Fruit fly (Drosophila melanogaster) whole organism, embryonic: Measurements from ENCODE around the gene Cyp4d14.

ENCODE experiments used
- Abd-B ChIP-seq: fragments of 200-800 bp; sonication (Bioruptor generic); optimal IDR thresholded peaks from 2 replicates; lab custom pipeline; 2018; ENCODE audit warnings: missing biosample characterization, mild to moderate bottlenecking, missing genetic modification characterization, moderate library complexity
- Asciz ChIP-seq: fragments of 200-800 bp; sonication (Bioruptor generic); optimal IDR thresholded peaks from 2 replicates; lab custom pipeline; 2017; ENCODE audit warnings: missing biosample characterization, mild to moderate bottlenecking, missing genetic modification characterization, missing genetic modification reagents
- CG10209 ChIP-seq: fragments of 200-800 bp; sonication (Bioruptor generic); optimal IDR thresholded peaks from 3 replicates; lab custom pipeline; 2017; ENCODE audit warnings: missing biosample characterization, mild to moderate bottlenecking, missing genetic modification characterization, missing genetic modification reagents
- CG10267 ChIP-seq: fragments of 200-800 bp; sonication (Bioruptor generic); optimal IDR thresholded peaks from 2 replicates; lab custom pipeline; 2018; ENCODE audit warnings: missing biosample characterization, mild to moderate bottlenecking, missing genetic modification characterization, moderate library complexity
- CG10959 ChIP-seq: fragments of 200-800 bp; sonication (Bioruptor generic); IDR thresholded peaks from 2 replicates; pipeline ENCODE4 v1.3.6; 2022; ENCODE audit warnings: missing biosample characterization, missing genetic modification characterization
- CG11093 ChIP-seq: fragments of 200-800 bp; sonication (Bioruptor generic); IDR thresholded peaks from 3 replicates; pipeline ENCODE4 v1.3.6; 2022; ENCODE audit warnings: missing biosample characterization, missing genetic modification characterization
- CG14441 ChIP-seq: fragments of 200-800 bp; sonication (Bioruptor generic); IDR thresholded peaks from 2 replicates; pipeline ENCODE4 v1.3.6; 2022; ENCODE audit warnings: missing biosample characterization, missing genetic modification characterization
- CG15269 ChIP-seq: fragments of 200-800 bp; sonication (Bioruptor generic); optimal IDR thresholded peaks from 2 replicates; lab custom pipeline; 2018; ENCODE audit warnings: missing biosample characterization, mild to moderate bottlenecking, missing genetic modification characterization, moderate library complexity
- CG1602 ChIP-seq: fragments of 200-800 bp; sonication (Bioruptor generic); optimal IDR thresholded peaks from 3 replicates; lab custom pipeline; 2016; ENCODE audit warnings: missing biosample characterization, missing genetic modification characterization
- CG1603 ChIP-seq: fragments of 200-800 bp; sonication (Bioruptor generic); optimal IDR thresholded peaks from 2 replicates; lab custom pipeline; 2019; ENCODE audit warnings: missing biosample characterization, mild to moderate bottlenecking, missing genetic modification characterization, moderate library complexity
- CG2712 ChIP-seq: fragments of 200-800 bp; optimal IDR thresholded peaks from 3 replicates; lab custom pipeline; 2019; ENCODE audit warnings: missing biosample characterization, mild to moderate bottlenecking, missing genetic modification characterization, moderate library complexity
- CG30431 ChIP-seq: fragments of 200-800 bp; sonication (Bioruptor generic); optimal IDR thresholded peaks from 2 replicates; lab custom pipeline; 2017; ENCODE audit warnings: missing biosample characterization, missing genetic modification characterization
- CG32772 ChIP-seq: fragments of 200-800 bp; sonication (Bioruptor generic); IDR thresholded peaks from 2 replicates; pipeline ENCODE4 v1.3.6; 2022; ENCODE audit warnings: missing biosample characterization, missing genetic modification characterization
- CG4617 ChIP-seq: fragments of 200-800 bp; sonication (Bioruptor generic); optimal IDR thresholded peaks from 3 replicates; lab custom pipeline; 2016; ENCODE audit warnings: missing biosample characterization, missing genetic modification characterization, borderline replicate concordance
- CG7357 ChIP-seq: fragments of 200-800 bp; sonication (Bioruptor generic); IDR thresholded peaks from 3 replicates; pipeline ENCODE4 v1.3.6; 2022; ENCODE audit warnings: missing biosample characterization, missing genetic modification characterization
- CG7745 ChIP-seq: fragments of 200-800 bp; sonication (Bioruptor generic); optimal IDR thresholded peaks from 2 replicates; lab custom pipeline; 2018; ENCODE audit warnings: missing biosample characterization, mild to moderate bottlenecking, missing genetic modification characterization, moderate library complexity
- CG8359 ChIP-seq: fragments of 200-800 bp; sonication (Bioruptor generic); optimal IDR thresholded peaks from 2 replicates; lab custom pipeline; 2017; ENCODE audit warnings: missing biosample characterization, mild to moderate bottlenecking, missing genetic modification characterization, borderline replicate concordance
- Deaf1 ChIP-seq: fragments of 200-800 bp; optimal IDR thresholded peaks from 3 replicates; lab custom pipeline; 2019; ENCODE audit warnings: missing biosample characterization, mild to moderate bottlenecking, missing genetic modification characterization, moderate library complexity
- Dp ChIP-seq: fragments of 200-800 bp; sonication (Bioruptor generic); optimal IDR thresholded peaks from 2 replicates; lab custom pipeline; 2018; ENCODE audit warnings: missing biosample characterization, mild to moderate bottlenecking, missing genetic modification characterization, moderate library complexity
- Elba2 ChIP-seq: fragments of 200-800 bp; sonication (Bioruptor generic); optimal IDR thresholded peaks from 3 replicates; lab custom pipeline; 2016; ENCODE audit warnings: missing biosample characterization, missing genetic modification characterization
- Ets65A ChIP-seq: fragments of 200-800 bp; sonication (Bioruptor generic); peaks from one replicate; lab custom pipeline; 2016; ENCODE audit warnings: missing biosample characterization, missing genetic modification characterization
- HLH3B ChIP-seq: fragments of 200-800 bp; sonication (Bioruptor generic); IDR thresholded peaks from 2 replicates; pipeline ENCODE4 v1.3.6; 2022; ENCODE audit warnings: missing biosample characterization, missing genetic modification characterization
- Mad ChIP-seq: fragments of 200-800 bp; sonication (Bioruptor generic); optimal IDR thresholded peaks from 2 replicates; lab custom pipeline; 2016; ENCODE audit warnings: missing biosample characterization, missing genetic modification characterization
- Pdp1 ChIP-seq, 2 experiments: fragments of 200-800 bp; sonication (Bioruptor generic); optimal IDR thresholded peaks; 3 replicates each; lab custom pipeline; 2016; ENCODE audit warnings: missing biosample characterization in 2 of 2, missing genetic modification characterization in 2 of 2, mild to moderate bottlenecking in 1 of 2, moderate library complexity in 1 of 2
- Scr ChIP-seq: fragments of 200-800 bp; sonication (Bioruptor generic); IDR thresholded peaks from 2 replicates; pipeline ENCODE4 v1.3.6; 2022; ENCODE audit warnings: missing biosample characterization, missing genetic modification characterization; ENCODE audit not compliant: partially characterized antibody
- btn ChIP-seq: fragments of 200-800 bp; sonication (Bioruptor generic); optimal IDR thresholded peaks from 2 replicates; lab custom pipeline; 2016; ENCODE audit warnings: missing biosample characterization, missing genetic modification characterization
- cg ChIP-seq: fragments of 200-800 bp; sonication (Bioruptor generic); optimal IDR thresholded peaks from 3 replicates; lab custom pipeline; 2019; ENCODE audit warnings: missing biosample characterization, mild to moderate bottlenecking, missing genetic modification characterization, moderate library complexity
- dm ChIP-seq: fragments of 200-800 bp; sonication (Bioruptor generic); optimal IDR thresholded peaks from 3 replicates; lab custom pipeline; 2016; ENCODE audit warnings: missing biosample characterization, missing genetic modification characterization
- eyg ChIP-seq: fragments of 200-800 bp; sonication (Bioruptor generic); optimal IDR thresholded peaks from 3 replicates; lab custom pipeline; 2016; ENCODE audit warnings: missing biosample characterization, missing genetic modification characterization
- fd102C ChIP-seq: fragments of 200-800 bp; sonication (Bioruptor generic); optimal IDR thresholded peaks from 2 replicates; lab custom pipeline; 2018; ENCODE audit warnings: missing biosample characterization, mild to moderate bottlenecking, missing genetic modification characterization, moderate library complexity
- fd3F ChIP-seq: fragments of 200-800 bp; sonication (Bioruptor generic); optimal IDR thresholded peaks from 2 replicates; lab custom pipeline; 2018; ENCODE audit warnings: missing biosample characterization, mild to moderate bottlenecking, missing genetic modification characterization, moderate library complexity
- gsb ChIP-seq: fragments of 200-800 bp; sonication (Bioruptor generic); IDR thresholded peaks from 2 replicates; pipeline ENCODE4 v1.3.6; 2022; ENCODE audit warnings: missing biosample characterization, missing genetic modification characterization
- gsb-n ChIP-seq: fragments of 200-800 bp; sonication (Bioruptor generic); optimal IDR thresholded peaks from 3 replicates; lab custom pipeline; 2018; ENCODE audit warnings: missing biosample characterization, mild to moderate bottlenecking, missing genetic modification characterization
- h ChIP-seq: fragments of >200 bp; optimal IDR thresholded peaks from 2 replicates; lab custom pipeline; 2017
- lov ChIP-seq, 2 experiments: fragments of 200-800 bp in 1 of 2; fragments of >200 bp in 1 of 2; sonication (Bioruptor generic) in 1 of 2; IDR thresholded peaks in 1 of 2; optimal IDR thresholded peaks in 1 of 2; 2 replicates in 1 of 2; 3 replicates in 1 of 2; pipeline versions ENCODE4 v1.3.6 to Lab custom; 2017 to 2022; ENCODE audit warnings: missing biosample characterization in 1 of 2, missing genetic modification characterization in 1 of 2
- mam ChIP-seq: fragments of 200-800 bp; sonication (Bioruptor generic); optimal IDR thresholded peaks from 3 replicates; lab custom pipeline; 2016; ENCODE audit warnings: missing biosample characterization, missing genetic modification characterization
- pho ChIP-seq: fragments of 200-800 bp; sonication (Bioruptor generic); optimal IDR thresholded peaks from 2 replicates; lab custom pipeline; 2016; ENCODE audit warnings: missing biosample characterization, missing genetic modification characterization
- phol ChIP-seq: fragments of 200-800 bp; sonication (Bioruptor generic); optimal IDR thresholded peaks from 3 replicates; lab custom pipeline; 2018; ENCODE audit warnings: missing biosample characterization, mild to moderate bottlenecking, missing genetic modification characterization, moderate library complexity
- run ChIP-seq: fragments of 200-800 bp; sonication (Bioruptor generic); optimal IDR thresholded peaks from 3 replicates; lab custom pipeline; 2018; ENCODE audit warnings: missing biosample characterization, mild to moderate bottlenecking, missing genetic modification characterization
- sd ChIP-seq: fragments of 200-800 bp; sonication (Bioruptor generic); optimal IDR thresholded peaks from 3 replicates; lab custom pipeline; 2018; ENCODE audit warnings: missing biosample characterization, mild to moderate bottlenecking, missing genetic modification characterization, moderate library complexity
- seq ChIP-seq: fragments of 200-800 bp; sonication (Bioruptor generic); IDR thresholded peaks from 2 replicates; pipeline ENCODE4 v1.3.6; 2022; ENCODE audit warnings: missing biosample characterization, missing genetic modification characterization
- sr ChIP-seq: fragments of 200-800 bp; sonication (Bioruptor generic); IDR thresholded peaks from 3 replicates; pipeline ENCODE4 v1.3.6; 2022; ENCODE audit warnings: missing biosample characterization, missing genetic modification characterization
- z ChIP-seq: fragments of 200-800 bp; sonication (Bioruptor generic); IDR thresholded peaks from 3 replicates; pipeline ENCODE4 v1.3.6; 2022; ENCODE audit warnings: missing biosample characterization, missing genetic modification characterization
- zen ChIP-seq: fragments of 200-800 bp; sonication (Bioruptor generic); optimal IDR thresholded peaks from 3 replicates; lab custom pipeline; 2018; ENCODE audit warnings: missing biosample characterization, mild to moderate bottlenecking, missing genetic modification characterization, moderate library complexity
- zf30C ChIP-seq: fragments of 200-800 bp; sonication (Bioruptor generic); optimal IDR thresholded peaks from 3 replicates; lab custom pipeline; 2018; ENCODE audit warnings: missing biosample characterization, mild to moderate bottlenecking, missing genetic modification characterization

Cyp4d14 gene

dm6 chrX:2134965-2135758 lies 40.0 kb downstream of the Cyp4d14 start (continued):
- TF ChIP-seq Abd-B (GFP tag; lab: Kevin White, UChicago) (peak; percentile 75), Scr (GFP tag; lab: Robert Waterston, UW) (0 out of 2 replicates have a peak, but pooled peaks have one; percentile 16), Pdp1 (GFP tag; optimal IDR thresholded peaks at IDR 0.05; lab: Kevin White, UChicago) (peak; percentile 74 to 84), CG10959 (peak; percentile 71), lov (optimal IDR thresholded peaks at IDR 0.05; lab: Kevin White, UChicago) (no peak), lov (GFP tag; IDR thresholded peaks at IDR 0.05; lab: Robert Waterston, UW) (0 out of 3 replicates have a peak, but pooled peaks have one; percentile 57), btn (peak; percentile 66), dm (GFP tag; lab: Kevin White, UChicago) (peak; percentile 62), Deaf1 (tag; lab: Kevin White, UChicago) (peak; percentile 77), CG10209 (GFP tag; lab: Kevin White, UChicago) (peak; percentile 90), fd102C (peak; percentile 63), mam (peak; percentile 86), CG7745 (tag; lab: Kevin White, UChicago) (peak; percentile 42), CG8359 (GFP tag; lab: Kevin White, UChicago) (peak; percentile 76), HLH3B (GFP tag; lab: Robert Waterston, UW) (peak; percentile 88), Dp (GFP tag; lab: Kevin White, UChicago) (no peak), cg (GFP tag; lab: Kevin White, UChicago) (peak; percentile 69), CG11093 (peak; percentile 55; the same call in 2 of the 3 replicates), pho (GFP tag; lab: Kevin White, UChicago) (peak; percentile 77), phol (peak; percentile 91), CG30431 (GFP tag; lab: Kevin White, UChicago) (peak; percentile 52), run (tag; lab: Kevin White, UChicago) (peak; percentile 87), eyg (GFP tag; lab: Kevin White, UChicago) (peak; percentile 70), Elba2 (no peak), CG10267 (tag; lab: Kevin White, UChicago) (peak; percentile 86), zen (tag; lab: Kevin White, UChicago) (peak; percentile 81), Asciz (GFP tag; lab: Kevin White, UChicago) (peak; percentile 88), CG1603 (tag; lab: Kevin White, UChicago) (peak; percentile 90), gsb (GFP tag; lab: Robert Waterston, UW) (peak; percentile 77), CG2712 (tag; lab: Kevin White, UChicago) (peak; percentile 93), sd (tag; lab: Kevin White, UChicago) (peak; percentile 67), h (lab: Kevin White, UChicago) (no peak), seq (GFP tag; lab: Robert Waterston, UW) (peak; percentile 90), fd3F (peak; percentile 86), zf30C (no peak), z (no peak), CG4617 (GFP tag; lab: Kevin White, UChicago) (peak; percentile 64), CG15269 (tag; lab: Kevin White, UChicago) (peak; percentile 93), CG14441 (GFP tag; lab: Robert Waterston, UW) (peak; percentile 90), gsb-n (tag; lab: Kevin White, UChicago) (peak; percentile 88), CG1602 (GFP tag; lab: Kevin White, UChicago) (peak; percentile 84), CG7357 (GFP tag; lab: Robert Waterston, UW) (peak; percentile 66; the same call in 2 of the 3 replicates), sr (GFP tag; lab: Robert Waterston, UW) (peak; percentile 69; the same call in 2 of the 3 replicates), Ets65A (GFP tag; lab: Kevin White, UChicago) (peak; percentile 87), CG32772 (GFP tag; lab: Robert Waterston, UW) (peak; percentile 76), Mad (GFP tag; lab: Kevin White, UChicago) (peak; percentile 64)
